Fruit fly (Drosophila melanogaster): ENCODE data around the gene Nrx-1.
A peak's percentile ranks its signal among the peaks of the same experiment; 100 is the strongest.

The Nrx-1 gene

dm6 chr3R:22468829-22469487 is 646 bp downstream of the Nrx-1 start (continued):
- TF ChIP-seq slbo (GFP tag; IDR thresholded peaks at IDR 0.05) (peak; percentile 91), Spps (tag; optimal IDR thresholded peaks at IDR 0.05) (peak; percentile 11), CG14965 (GFP tag; optimal IDR thresholded peaks at IDR 0.05; ENCODE audit: borderline replicate concordance) (peak; percentile 25), bab2 (GFP tag; optimal IDR thresholded peaks at IDR 0.05) (peak; percentile 87), CG11695 (GFP tag; IDR thresholded peaks at IDR 0.05) (peak; percentile 88), pho (GFP tag; optimal IDR thresholded peaks at IDR 0.05) (peak; percentile 85), CG8924 (tag; optimal IDR thresholded peaks at IDR 0.05) (peak; percentile 87), dysf (GFP tag; IDR thresholded peaks at IDR 0.05) (peak; percentile 89), CG12155 (GFP tag; optimal IDR thresholded peaks at IDR 0.05) (peak; percentile 79), NfI (GFP tag; optimal IDR thresholded peaks at IDR 0.05) (peak; percentile 87), h (optimal IDR thresholded peaks at IDR 0.05) (no peak), Hr39 (optimal IDR thresholded peaks at IDR 0.05) (no peak), CG31365 (tag; optimal IDR thresholded peaks at IDR 0.05) (peak; percentile 74), z (GFP tag; IDR thresholded peaks at IDR 0.05) (no peak), Ptx1 (GFP tag; IDR thresholded peaks at IDR 0.05) (peak; percentile 89), CG10267 (tag; optimal IDR thresholded peaks at IDR 0.05) (peak; percentile 69), CG4282 (GFP tag; optimal IDR thresholded peaks at IDR 0.05) (peak; percentile 62), Hmr (GFP tag; optimal IDR thresholded peaks at IDR 0.05) (peak; percentile 95), pzg (GFP tag; optimal IDR thresholded peaks at IDR 0.05) (peak; percentile 3), phol (tag; optimal IDR thresholded peaks at IDR 0.05) (peak; percentile 82), CG15269 (tag; optimal IDR thresholded peaks at IDR 0.05) (peak; percentile 91), CoRest (tag; optimal IDR thresholded peaks at IDR 0.05) (peak; percentile 87), CG18764 (GFP tag; optimal IDR thresholded peaks at IDR 0.05) (peak; percentile 78), E2f1 (GFP tag; IDR thresholded peaks at IDR 0.05) (peak; percentile 76), sima (GFP tag; optimal IDR thresholded peaks at IDR 0.05) (peak; percentile 63), CG8290 (GFP tag; optimal IDR thresholded peaks at IDR 0.05) (no peak), CG8290 (tag; optimal IDR thresholded peaks at IDR 0.05) (no peak), D19A (tag; optimal IDR thresholded peaks at IDR 0.05) (peak; percentile 79), Dp (GFP tag; optimal IDR thresholded peaks at IDR 0.05) (no peak), CG18599 (GFP tag; optimal IDR thresholded peaks at IDR 0.05) (peak; percentile 97), CTCF (GFP tag; optimal IDR thresholded peaks at IDR 0.05) (no peak), pnt (GFP tag; optimal IDR thresholded peaks at IDR 0.05) (peak; percentile 85), Hsf (GFP tag; optimal IDR thresholded peaks at IDR 0.05) (peak; percentile 83), CG13296 (GFP tag; optimal IDR thresholded peaks at IDR 0.05) (peak; percentile 91), CG6683 (GFP tag; optimal IDR thresholded peaks at IDR 0.05) (peak; percentile 81), CrebB (tag; optimal IDR thresholded peaks at IDR 0.05) (peak; percentile 82), sens (GFP tag) (peak; percentile 96), ERR (GFP tag; optimal IDR thresholded peaks at IDR 0.05) (peak; percentile 73), zen (tag; optimal IDR thresholded peaks at IDR 0.05) (peak; percentile 47), mam (GFP tag; optimal IDR thresholded peaks at IDR 0.05) (peak; percentile 93), Sry-δ (GFP tag; optimal IDR thresholded peaks at IDR 0.05) (peak; percentile 39), ATbp (GFP tag; optimal IDR thresholded peaks at IDR 0.05) (peak; percentile 86), bbx (GFP tag; IDR thresholded peaks at IDR 0.05; ENCODE audit: partially characterized antibody) (no peak), ewg (GFP tag; optimal IDR thresholded peaks at IDR 0.05) (peak; percentile 83), TFAM (GFP tag; optimal IDR thresholded peaks at IDR 0.05) (no peak), Fer1 (GFP tag; optimal IDR thresholded peaks at IDR 0.05) (peak; percentile 96), dpn (GFP tag; optimal IDR thresholded peaks at IDR 0.05) (peak; percentile 87 to 89), salm (tag; optimal IDR thresholded peaks at IDR 0.05) (peak; percentile 62), cato (GFP tag; optimal IDR thresholded peaks at IDR 0.05; ENCODE audit: borderline replicate concordance) (peak; percentile 59), CG6813 (GFP tag; optimal IDR thresholded peaks at IDR 0.05) (peak; percentile 80), Sox100B (GFP tag; optimal IDR thresholded peaks at IDR 0.05) (peak; percentile 84)

All from whole organism, embryonic.